Fruit fly (Drosophila melanogaster) whole organism, embryonic: ENCODE results near the gene TrpA1.

ENCODE experiments used
- Asciz ChIP-seq: fragments of 200-800 bp; sonication (Bioruptor generic); optimal IDR thresholded peaks from 2 replicates; lab custom pipeline; 2017; ENCODE audit warnings: missing biosample characterization, mild to moderate bottlenecking, missing genetic modification characterization, missing genetic modification reagents
- BEAF-32 ChIP-seq: fragments of 200-800 bp; sonication (Bioruptor generic); optimal IDR thresholded peaks from 3 replicates; lab custom pipeline; 2017; ENCODE audit warnings: missing biosample characterization, missing genetic modification characterization, mild to moderate bottlenecking, moderate library complexity, missing genetic modification reagents
- CG10462 ChIP-seq: fragments of 200-800 bp; sonication (Bioruptor generic); optimal IDR thresholded peaks from 2 replicates; lab custom pipeline; 2016; ENCODE audit warnings: missing biosample characterization, missing genetic modification characterization
- CG11695 ChIP-seq: fragments of 200-800 bp; sonication (Bioruptor generic); IDR thresholded peaks from 3 replicates; pipeline ENCODE4 v1.3.6; 2022; ENCODE audit warnings: missing biosample characterization, missing genetic modification characterization
- CG11723 ChIP-seq: fragments of 200-800 bp; sonication (Bioruptor generic); optimal IDR thresholded peaks from 2 replicates; lab custom pipeline; 2017; ENCODE audit warnings: missing biosample characterization, mild to moderate bottlenecking, missing genetic modification characterization
- CG12155 ChIP-seq: fragments of 200-800 bp; sonication (Bioruptor generic); optimal IDR thresholded peaks from 3 replicates; lab custom pipeline; 2016; ENCODE audit warnings: missing biosample characterization, missing genetic modification characterization
- CG12659 ChIP-seq: fragments of 200-800 bp; sonication (Bioruptor generic); optimal IDR thresholded peaks from 3 replicates; lab custom pipeline; 2017; ENCODE audit warnings: mild to moderate bottlenecking, missing biosample characterization, missing genetic modification reagents, missing genetic modification characterization
- CG14014 ChIP-seq: fragments of 200-800 bp; sonication (Bioruptor generic); IDR thresholded peaks from 2 replicates; pipeline ENCODE4 v1.3.6; 2022; ENCODE audit warnings: missing biosample characterization, missing genetic modification characterization
- CG16863 ChIP-seq: fragments of 200-800 bp; sonication (Bioruptor generic); optimal IDR thresholded peaks from 3 replicates; lab custom pipeline; 2016; ENCODE audit warnings: missing biosample characterization, missing genetic modification characterization
- CG31441 ChIP-seq: fragments of 200-800 bp; sonication (Bioruptor generic); IDR thresholded peaks from 2 replicates; pipeline ENCODE4 v1.3.6; 2022; ENCODE audit warnings: missing biosample characterization, missing genetic modification characterization
- CG3995 ChIP-seq: fragments of 200-800 bp; sonication (Bioruptor generic); optimal IDR thresholded peaks from 3 replicates; lab custom pipeline; 2016; ENCODE audit warnings: missing biosample characterization, missing genetic modification characterization
- CG4707 ChIP-seq: fragments of 200-800 bp; sonication (Bioruptor generic); optimal IDR thresholded peaks from 2 replicates; lab custom pipeline; 2018; ENCODE audit warnings: missing biosample characterization, mild to moderate bottlenecking, missing genetic modification characterization, moderate library complexity
- CG6765 ChIP-seq: fragments of 200-800 bp; sonication (Bioruptor generic); optimal IDR thresholded peaks from 3 replicates; lab custom pipeline; 2017; ENCODE audit warnings: missing biosample characterization, mild to moderate bottlenecking, missing genetic modification characterization
- Chrac-16 ChIP-seq: fragments of 200-800 bp; sonication (Bioruptor generic); optimal IDR thresholded peaks from 3 replicates; lab custom pipeline; 2016; ENCODE audit warnings: missing biosample characterization, missing genetic modification characterization
- CrebB ChIP-seq: fragments of 200-800 bp; sonication (Bioruptor generic); optimal IDR thresholded peaks from 3 replicates; lab custom pipeline; 2018; ENCODE audit warnings: missing biosample characterization, mild to moderate bottlenecking, missing genetic modification characterization
- Deaf1 ChIP-seq: fragments of 200-800 bp; optimal IDR thresholded peaks from 3 replicates; lab custom pipeline; 2019; ENCODE audit warnings: missing biosample characterization, mild to moderate bottlenecking, missing genetic modification characterization, moderate library complexity
- Drgx ChIP-seq: fragments of 200-800 bp; sonication (Bioruptor generic); IDR thresholded peaks from 2 replicates; pipeline ENCODE4 v1.3.6; 2022; ENCODE audit warnings: missing biosample characterization, missing genetic modification characterization
- E2f2 ChIP-seq: fragments of 200-800 bp; sonication (Bioruptor generic); IDR thresholded peaks from 2 replicates; pipeline ENCODE4 v1.3.6; 2022; ENCODE audit warnings: missing biosample characterization, missing genetic modification characterization
- ERR ChIP-seq: fragments of 200-800 bp; sonication (Bioruptor generic); optimal IDR thresholded peaks from 2 replicates; lab custom pipeline; 2016; ENCODE audit warnings: missing biosample characterization, missing genetic modification characterization
- HHEX ChIP-seq: fragments of 200-800 bp; sonication (Bioruptor generic); optimal IDR thresholded peaks from 3 replicates; lab custom pipeline; 2017; ENCODE audit warnings: missing biosample characterization, mild to moderate bottlenecking, missing genetic modification characterization, missing genetic modification reagents
- Hmr ChIP-seq: fragments of 200-800 bp; sonication (Bioruptor generic); optimal IDR thresholded peaks from 3 replicates; lab custom pipeline; 2017; ENCODE audit warnings: mild to moderate bottlenecking, missing biosample characterization, missing genetic modification reagents, missing genetic modification characterization
- Hmx ChIP-seq: fragments of 200-800 bp; sonication (Bioruptor generic); optimal IDR thresholded peaks from 2 replicates; lab custom pipeline; 2016; ENCODE audit warnings: missing biosample characterization, missing genetic modification characterization
- Hr3 ChIP-seq: fragments of 200-800 bp; sonication (Bioruptor generic); optimal IDR thresholded peaks from 3 replicates; lab custom pipeline; 2016; ENCODE audit warnings: missing biosample characterization, missing genetic modification characterization
- Lim3 ChIP-seq: fragments of 200-800 bp; sonication (Bioruptor generic); IDR thresholded peaks from 2 replicates; pipeline ENCODE4 v1.3.6; 2022; ENCODE audit warnings: missing biosample characterization, missing genetic modification characterization
- Meics ChIP-seq: fragments of 200-800 bp; sonication (Bioruptor generic); optimal IDR thresholded peaks from 2 replicates; lab custom pipeline; 2017; ENCODE audit warnings: missing biosample characterization, mild to moderate bottlenecking, missing genetic modification characterization
- Optix ChIP-seq: fragments of 200-800 bp; sonication (Bioruptor generic); IDR thresholded peaks from 3 replicates; pipeline ENCODE4 v1.3.6; 2022; ENCODE audit warnings: missing biosample characterization, missing genetic modification characterization
- Pdp1 ChIP-seq, 2 experiments: fragments of 200-800 bp; sonication (Bioruptor generic); optimal IDR thresholded peaks; 3 replicates each; lab custom pipeline; 2016; ENCODE audit warnings: missing biosample characterization in 2 of 2, missing genetic modification characterization in 2 of 2, mild to moderate bottlenecking in 1 of 2, moderate library complexity in 1 of 2
- Ravus ChIP-seq: fragments of 200-800 bp; sonication (Bioruptor generic); IDR thresholded peaks from 2 replicates; pipeline ENCODE4 v1.3.6; 2022; ENCODE audit warnings: missing biosample characterization, missing genetic modification characterization
- Ssrp ChIP-seq: fragments of 200-800 bp; sonication (Bioruptor generic); optimal IDR thresholded peaks from 2 replicates; lab custom pipeline; 2018; ENCODE audit warnings: missing biosample characterization, mild to moderate bottlenecking, missing genetic modification characterization, moderate library complexity
- Trl ChIP-seq, 3 experiments: fragments of >200 bp in 2 of 3; fragments of 200-800 bp in 1 of 3; sonication (Bioruptor generic) in 1 of 3; optimal IDR thresholded peaks; 2 replicates in 1 of 3; 3 replicates in 2 of 3; lab custom pipeline; 2016 to 2017; ENCODE audit warnings: missing biosample characterization in 1 of 3, missing genetic modification characterization in 1 of 3
- al ChIP-seq: fragments of 200-800 bp; sonication (Bioruptor generic); IDR thresholded peaks from 2 replicates; pipeline ENCODE4 v1.3.6; 2022; ENCODE audit warnings: missing biosample characterization, missing genetic modification characterization
- ato ChIP-seq: fragments of 200-800 bp; sonication (Bioruptor generic); IDR thresholded peaks from 2 replicates; pipeline ENCODE4 v1.3.6; 2022; ENCODE audit warnings: missing biosample characterization, missing genetic modification characterization; ENCODE audit not compliant: partially characterized antibody
- az2 ChIP-seq: fragments of 200-800 bp; sonication (Bioruptor generic); optimal IDR thresholded peaks from 3 replicates; lab custom pipeline; 2016; ENCODE audit warnings: missing biosample characterization, missing genetic modification characterization
- btn ChIP-seq: fragments of 200-800 bp; sonication (Bioruptor generic); optimal IDR thresholded peaks from 2 replicates; lab custom pipeline; 2016; ENCODE audit warnings: missing biosample characterization, missing genetic modification characterization
- caup ChIP-seq: fragments of 200-800 bp; sonication (Bioruptor generic); optimal IDR thresholded peaks from 3 replicates; lab custom pipeline; 2017; ENCODE audit warnings: missing biosample characterization, mild to moderate bottlenecking, missing genetic modification characterization, moderate library complexity; ENCODE audit not compliant: severe bottlenecking
- dmrt99B ChIP-seq: fragments of 200-800 bp; sonication (Bioruptor generic); optimal IDR thresholded peaks from 2 replicates; lab custom pipeline; 2018; ENCODE audit warnings: missing biosample characterization, mild to moderate bottlenecking, missing genetic modification characterization, moderate library complexity
- en ChIP-seq: fragments of 200-800 bp; sonication (Bioruptor generic); optimal IDR thresholded peaks from 2 replicates; lab custom pipeline; 2016; ENCODE audit warnings: missing biosample characterization, missing genetic modification characterization
- ewg ChIP-seq: fragments of 200-800 bp; sonication (Bioruptor generic); optimal IDR thresholded peaks from 3 replicates; lab custom pipeline; 2017; ENCODE audit warnings: mild to moderate bottlenecking, missing biosample characterization, missing genetic modification reagents, missing genetic modification characterization
- gcm ChIP-seq: fragments of 200-800 bp; sonication (Bioruptor generic); optimal IDR thresholded peaks from 2 replicates; lab custom pipeline; 2019; ENCODE audit warnings: missing biosample characterization, mild to moderate bottlenecking, missing genetic modification characterization, moderate library complexity
- gsb ChIP-seq: fragments of 200-800 bp; sonication (Bioruptor generic); IDR thresholded peaks from 2 replicates; pipeline ENCODE4 v1.3.6; 2022; ENCODE audit warnings: missing biosample characterization, missing genetic modification characterization
- gsb-n ChIP-seq: fragments of 200-800 bp; sonication (Bioruptor generic); optimal IDR thresholded peaks from 3 replicates; lab custom pipeline; 2018; ENCODE audit warnings: missing biosample characterization, mild to moderate bottlenecking, missing genetic modification characterization
- h ChIP-seq: fragments of >200 bp; optimal IDR thresholded peaks from 2 replicates; lab custom pipeline; 2017
- ham ChIP-seq: fragments of 200-800 bp; sonication (Bioruptor generic); IDR thresholded peaks from 2 replicates; pipeline ENCODE4 v1.3.6; 2022; ENCODE audit warnings: missing biosample characterization, missing genetic modification characterization
- her ChIP-seq: fragments of 200-800 bp; sonication (Bioruptor generic); optimal IDR thresholded peaks from 2 replicates; lab custom pipeline; 2016; ENCODE audit warnings: missing biosample characterization, missing genetic modification characterization
- run ChIP-seq: fragments of 200-800 bp; sonication (Bioruptor generic); optimal IDR thresholded peaks from 3 replicates; lab custom pipeline; 2018; ENCODE audit warnings: missing biosample characterization, mild to moderate bottlenecking, missing genetic modification characterization
- sima ChIP-seq: fragments of 200-800 bp; sonication (Bioruptor generic); optimal IDR thresholded peaks from 2 replicates; lab custom pipeline; 2016; ENCODE audit warnings: missing biosample characterization, missing genetic modification characterization
- tgo ChIP-seq: fragments of 200-800 bp; sonication (Bioruptor generic); IDR thresholded peaks from 3 replicates; pipeline ENCODE4 v1.3.6; 2022; ENCODE audit warnings: missing biosample characterization, missing genetic modification characterization
- trem ChIP-seq: fragments of 200-800 bp; optimal IDR thresholded peaks from 3 replicates; lab custom pipeline; 2019; ENCODE audit warnings: missing biosample characterization, mild to moderate bottlenecking, missing genetic modification characterization, moderate library complexity
- zfh2 ChIP-seq: fragments of 200-800 bp; sonication (Bioruptor generic); optimal IDR thresholded peaks from 2 replicates; lab custom pipeline; 2016; ENCODE audit warnings: missing biosample characterization, missing genetic modification characterization

TrpA1 gene

dm6 chr3L:8953199-8953956, 48.4 kb upstream of the TrpA1 start (continued):
- TF ChIP-seq sima (GFP tag; lab: Kevin White, UChicago) (no peak), BEAF-32 (peak; percentile 34), CG4707 (GFP tag; lab: Kevin White, UChicago) (peak; percentile 96), zfh2 (GFP tag; lab: Kevin White, UChicago) (peak; percentile 50), gsb-n (tag; lab: Kevin White, UChicago) (peak; percentile 53), Drgx (GFP tag; lab: Robert Waterston, UW) (peak; percentile 67; the same call in 1 of the 2 replicates), HHEX (GFP tag; lab: Kevin White, UChicago) (peak; percentile 75), Hmr (GFP tag; lab: Kevin White, UChicago) (peak; percentile 89), Deaf1 (tag; lab: Kevin White, UChicago) (peak; percentile 99), btn (GFP tag; lab: Kevin White, UChicago) (no peak), CG12659 (GFP tag; lab: Kevin White, UChicago) (peak; percentile 67), dmrt99B (tag; lab: Kevin White, UChicago) (peak; percentile 79), Ravus (GFP tag; lab: Robert Waterston, UW) (no peak), CG11695 (peak; percentile 50; the same call in 1 of the 3 replicates), CG10462 (GFP tag; lab: Kevin White, UChicago) (no peak), CG6765 (GFP tag; lab: Kevin White, UChicago) (peak; percentile 71), CG3995 (GFP tag; lab: Kevin White, UChicago) (no peak), run (tag; lab: Kevin White, UChicago) (peak; percentile 42), gcm (GFP tag; lab: Kevin White, UChicago) (peak; percentile 60), ERR (GFP tag; lab: Kevin White, UChicago) (no peak), gsb (GFP tag; lab: Robert Waterston, UW) (no peak), tgo (peak; percentile 50; the same call in 2 of the 3 replicates), her (GFP tag; lab: Kevin White, UChicago) (no peak), Ssrp (tag; lab: Kevin White, UChicago) (peak; percentile 60), Optix (no peak), Meics (GFP tag; lab: Kevin White, UChicago) (peak; percentile 76), Trl (optimal IDR thresholded peaks at IDR 0.05; lab: Kevin White, UChicago) (no peak), Trl (GFP tag; optimal IDR thresholded peaks at IDR 0.05; lab: Kevin White, UChicago) (peak; percentile 22), CG31441 (GFP tag; lab: Robert Waterston, UW) (peak; percentile 84), CG11723 (GFP tag; lab: Kevin White, UChicago) (peak; percentile 49), CG14014 (peak; percentile 30; the same call in 1 of the 2 replicates), Chrac-16 (GFP tag; lab: Kevin White, UChicago) (no peak), Lim3 (GFP tag; lab: Robert Waterston, UW) (no peak), al (GFP tag; lab: Robert Waterston, UW) (0 out of 2 replicates have a peak, but pooled peaks have one; percentile 38), caup (GFP tag; lab: Kevin White, UChicago) (peak; percentile 60), en (GFP tag; lab: Kevin White, UChicago) (peak; percentile 27), ato (GFP tag; lab: Robert Waterston, UW) (peak; percentile 27; the same call in 1 of the 2 replicates), Pdp1 (GFP tag; optimal IDR thresholded peaks at IDR 0.05; lab: Kevin White, UChicago) (peak; percentile 57 to 99), ewg (peak; percentile 16), Hr3 (peak; percentile 36), trem (tag; lab: Kevin White, UChicago) (peak; percentile 9), az2 (GFP tag; lab: Kevin White, UChicago) (peak; percentile 37), ham (GFP tag; lab: Robert Waterston, UW) (no peak), CG12155 (GFP tag; lab: Kevin White, UChicago) (peak; percentile 87), Hmx (GFP tag; lab: Kevin White, UChicago) (no peak), CrebB (peak; percentile 55), h (lab: Kevin White, UChicago) (no peak), E2f2 (peak; percentile 32; the same call in 1 of the 2 replicates), Asciz (GFP tag; lab: Kevin White, UChicago) (peak; percentile 68), CG16863 (GFP tag; lab: Kevin White, UChicago) (peak; percentile 20)
